Fruit fly (Drosophila melanogaster): ENCODE data around the gene CG42564.
A peak's percentile ranks its signal among the peaks of the same experiment; 100 is the strongest.

Gene CG42564

DNA sequence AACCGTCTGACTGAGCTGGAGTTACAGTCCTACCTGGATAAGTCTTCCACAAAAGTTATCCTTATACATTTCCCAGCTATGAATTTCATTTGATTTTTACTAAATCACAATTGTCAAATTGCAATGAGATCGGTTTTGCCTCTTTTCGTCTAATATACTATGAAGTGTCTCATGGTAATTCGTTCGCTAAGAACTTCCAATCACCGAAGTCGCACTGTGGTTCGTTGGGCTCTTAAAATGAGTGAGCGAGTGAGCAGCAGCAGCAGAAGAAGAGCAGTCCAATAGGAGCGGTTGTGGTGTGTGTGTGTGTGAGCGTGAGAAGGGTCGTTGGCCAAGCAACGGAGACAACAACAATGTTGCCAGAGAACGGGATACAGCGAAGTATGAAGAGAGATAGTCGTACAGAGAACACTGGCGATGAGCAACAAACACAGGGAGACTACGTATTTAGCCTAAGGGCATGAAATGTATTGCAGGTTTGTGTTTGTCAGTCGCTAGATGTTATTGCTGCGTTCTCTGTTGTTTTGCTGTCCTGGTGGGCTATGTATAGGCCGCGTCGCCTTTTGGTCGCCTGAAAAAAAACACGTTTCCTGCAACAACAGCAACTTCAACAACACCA, 49.8 kb downstream of the CG42564 start (continued):
- peak; percentile 90 for TF ChIP-seq gcm (GFP tag; optimal IDR thresholded peaks at IDR 0.05)
- 0 out of 2 replicates have a peak, but pooled peaks have one; percentile 34 for TF ChIP-seq CkIIα-i1 (GFP tag; IDR thresholded peaks at IDR 0.05)
- peak; percentile 70 for TF ChIP-seq CG5180 (GFP tag; optimal IDR thresholded peaks at IDR 0.05)
- peak; percentile 78 for TF ChIP-seq da (GFP tag; optimal IDR thresholded peaks at IDR 0.05)
- TF ChIP-seq CG1647 (GFP tag; optimal IDR thresholded peaks at IDR 0.05): peak; percentile 84
- peak; percentile 78 for TF ChIP-seq MTF-1 (GFP tag; optimal IDR thresholded peaks at IDR 0.05; ENCODE audit: borderline replicate concordance)
- TF ChIP-seq CG11696 (GFP tag; IDR thresholded peaks at IDR 0.05): peak; percentile 76
- peak; percentile 79 for TF ChIP-seq Sox100B (GFP tag; optimal IDR thresholded peaks at IDR 0.05)
- peak; percentile 91 for TF ChIP-seq gce (GFP tag; IDR thresholded peaks at IDR 0.05)
- TF ChIP-seq grau (tag; optimal IDR thresholded peaks at IDR 0.05): peak; percentile 100
- TF ChIP-seq kah (GFP tag; optimal IDR thresholded peaks at IDR 0.05): peak; percentile 54
- TF ChIP-seq CG12236 (GFP tag; optimal IDR thresholded peaks at IDR 0.05): peak; percentile 87
- TF ChIP-seq chn (GFP tag; optimal IDR thresholded peaks at IDR 0.05): peak; percentile 94
- TF ChIP-seq CG12942 (GFP tag; optimal IDR thresholded peaks at IDR 0.05): peak; percentile 89
- peak; percentile 72; the same call in 1 of the 2 replicates for TF ChIP-seq CG17612 (GFP tag; IDR thresholded peaks at IDR 0.05)
- TF ChIP-seq Sry-δ (GFP tag; optimal IDR thresholded peaks at IDR 0.05): peak; percentile 52
- TF ChIP-seq Dad (GFP tag; optimal IDR thresholded peaks at IDR 0.05): peak; percentile 85
- TF ChIP-seq toy (GFP tag; IDR thresholded peaks at IDR 0.05): peak; percentile 81
- TF ChIP-seq cato (GFP tag; optimal IDR thresholded peaks at IDR 0.05; ENCODE audit: borderline replicate concordance): peak; percentile 84
- TF ChIP-seq CG7271 (tag; optimal IDR thresholded peaks at IDR 0.05): peak; percentile 51
- peak; percentile 73 for TF ChIP-seq gsb (GFP tag; IDR thresholded peaks at IDR 0.05)
- TF ChIP-seq her (GFP tag; optimal IDR thresholded peaks at IDR 0.05): peak; percentile 92
- peak; percentile 93 for TF ChIP-seq bab2 (GFP tag; optimal IDR thresholded peaks at IDR 0.05)
- TF ChIP-seq Blimp-1 (GFP tag; optimal IDR thresholded peaks at IDR 0.05): peak; percentile 86
- TF ChIP-seq eve (GFP tag; optimal IDR thresholded peaks at IDR 0.05): peak in 1 of 2 experiments; percentile 93
- no peak for TF ChIP-seq yki (optimal IDR thresholded peaks at IDR 0.05)
- peak; percentile 91 for TF ChIP-seq CG11695 (GFP tag; IDR thresholded peaks at IDR 0.05)
- peak; percentile 79 for TF ChIP-seq CG17802 (tag; optimal IDR thresholded peaks at IDR 0.05)
- TF ChIP-seq dimm (GFP tag; IDR thresholded peaks at IDR 0.05): peak; percentile 85
- peak; percentile 96 for TF ChIP-seq CG2120 (GFP tag; optimal IDR thresholded peaks at IDR 0.05)
- peak; percentile 86 for TF ChIP-seq Dek (tag; optimal IDR thresholded peaks at IDR 0.05)
- TF ChIP-seq row (GFP tag; IDR thresholded peaks at IDR 0.05): peak; percentile 97
- TF ChIP-seq CG32532 (GFP tag; IDR thresholded peaks at IDR 0.05): peak; percentile 89
- TF ChIP-seq lola (GFP tag; optimal IDR thresholded peaks at IDR 0.05): peak in 1 of 3 experiments; percentile 89
- peak; percentile 95 for TF ChIP-seq HmgZ (tag; optimal IDR thresholded peaks at IDR 0.05)
- peak; percentile 81 for TF ChIP-seq NC2α (GFP tag; optimal IDR thresholded peaks at IDR 0.05)
- peak; percentile 29 for TF ChIP-seq TFAM (GFP tag; optimal IDR thresholded peaks at IDR 0.05)
- TF ChIP-seq odd (GFP tag; optimal IDR thresholded peaks at IDR 0.05): peak; percentile 87
- peak; percentile 76 for TF ChIP-seq CG3995 (GFP tag; optimal IDR thresholded peaks at IDR 0.05)
- peak; percentile 81 for TF ChIP-seq wek (GFP tag; optimal IDR thresholded peaks at IDR 0.05)
- peak; percentile 94 for TF ChIP-seq Fer1 (GFP tag; optimal IDR thresholded peaks at IDR 0.05)
- peak; percentile 88 for TF ChIP-seq CG10959 (GFP tag; IDR thresholded peaks at IDR 0.05)
- peak; percentile 87 for TF ChIP-seq ken (GFP tag; IDR thresholded peaks at IDR 0.05)
- TF ChIP-seq Hr78 (GFP tag; optimal IDR thresholded peaks at IDR 0.05): peak in 1 of 2 experiments; percentile 60
- TF ChIP-seq CG11093 (GFP tag; IDR thresholded peaks at IDR 0.05): peak; percentile 82
- TF ChIP-seq slou (GFP tag; optimal IDR thresholded peaks at IDR 0.05): peak; percentile 72
- peak; percentile 84 for TF ChIP-seq CG8765 (GFP tag; IDR thresholded peaks at IDR 0.05)
- peak; percentile 91 for TF ChIP-seq HLH3B (GFP tag; IDR thresholded peaks at IDR 0.05)
- peak; percentile 82 for TF ChIP-seq ab (GFP tag; optimal IDR thresholded peaks at IDR 0.05)
- TF ChIP-seq dmrt11E (tag; optimal IDR thresholded peaks at IDR 0.05): peak; percentile 91

Measured in whole organism, embryonic.